Fruit fly (Drosophila melanogaster) whole organism, wandering third instar larva: Measurements from ENCODE around the gene kar.

Experiments
- Abd-B ChIP-seq: fragments of >200 bp; optimal IDR thresholded peaks from 2 replicates; lab custom pipeline; 2017; ENCODE audit warnings: missing biosample characterization, missing genetic modification characterization
- CG32264 ChIP-seq: fragments of 200-800 bp; sonication (Bioruptor generic); optimal IDR thresholded peaks from 2 replicates; lab custom pipeline; 2016; ENCODE audit warnings: missing biosample characterization, missing genetic modification characterization
- CG9705 ChIP-seq: fragments of 200-800 bp; sonication (Bioruptor generic); optimal IDR thresholded peaks from 2 replicates; lab custom pipeline; 2018; ENCODE audit warnings: missing biosample characterization, mild to moderate bottlenecking, missing genetic modification characterization
- CrebA ChIP-seq: fragments of 200-800 bp; sonication (Bioruptor generic); optimal IDR thresholded peaks from 2 replicates; lab custom pipeline; 2016; ENCODE audit warnings: missing biosample characterization, mild to moderate bottlenecking, missing genetic modification characterization, borderline replicate concordance
- Dfd ChIP-seq: fragments of >200 bp; optimal IDR thresholded peaks from 2 replicates; lab custom pipeline; 2017; ENCODE audit warnings: missing biosample characterization, missing genetic modification characterization
- Dif ChIP-seq: fragments of 200-275, 200-300 bp; sonication (Bioruptor generic); optimal IDR thresholded peaks from 2 replicates; lab custom pipeline; 2018; ENCODE audit warnings: missing biosample characterization, missing genetic modification characterization; ENCODE audit not compliant: partially characterized antibody
- Hr78 ChIP-seq: fragments of >200 bp; optimal IDR thresholded peaks from 2 replicates; lab custom pipeline; 2017; ENCODE audit warnings: missing biosample characterization, missing genetic modification characterization
- Hr83 ChIP-seq: fragments of 200-300 bp; sonication (Bioruptor generic); optimal IDR thresholded peaks from 2 replicates; lab custom pipeline; 2016; ENCODE audit warnings: missing biosample characterization, mild to moderate bottlenecking, missing genetic modification characterization, moderate library complexity; ENCODE audit not compliant: poor library complexity, severe bottlenecking
- Myc ChIP-seq: fragments of >200 bp; optimal IDR thresholded peaks from 2 replicates; lab custom pipeline; 2017
- N ChIP-seq: fragments of >200 bp; optimal IDR thresholded peaks from 2 replicates; lab custom pipeline; 2018; ENCODE audit warnings: missing biosample characterization, missing external identifiers, missing genetic modification characterization
- OdsH ChIP-seq: fragments of 200-800 bp; sonication (Bioruptor generic); optimal IDR thresholded peaks from 2 replicates; lab custom pipeline; 2016; ENCODE audit warnings: missing biosample characterization, mild to moderate bottlenecking, missing genetic modification characterization
- Rel ChIP-seq, 2 experiments: fragments of 200-800 bp; sonication (Bioruptor generic) in 1 of 2; optimal IDR thresholded peaks; 2 replicates in 1 of 2; 3 replicates in 1 of 2; lab custom pipeline; 2016 to 2019; ENCODE audit warnings: mild to moderate bottlenecking in 2 of 2, missing biosample characterization in 2 of 2, missing genetic modification characterization in 2 of 2, moderate library complexity in 1 of 2
- Sp1 ChIP-seq: fragments of 200-800 bp; sonication (Bioruptor generic); optimal IDR thresholded peaks from 3 replicates; lab custom pipeline; 2019; ENCODE audit warnings: missing biosample characterization, mild to moderate bottlenecking, missing genetic modification characterization, moderate library complexity
- br ChIP-seq: fragments of 200-800 bp; sonication (Bioruptor generic); optimal IDR thresholded peaks from 2 replicates; lab custom pipeline; 2016; ENCODE audit warnings: missing biosample characterization, missing genetic modification characterization
- foxo ChIP-seq, 2 experiments: fragments of 200-800 bp; sonication (Bioruptor generic); optimal IDR thresholded peaks; 2 replicates in 1 of 2; 3 replicates in 1 of 2; lab custom pipeline; 2016 to 2017; ENCODE audit warnings: missing biosample characterization in 2 of 2, missing genetic modification characterization in 2 of 2
- h ChIP-seq: fragments of 200-800 bp; sonication (Bioruptor generic); optimal IDR thresholded peaks from 3 replicates; lab custom pipeline; 2016; ENCODE audit warnings: missing biosample characterization, mild to moderate bottlenecking, missing genetic modification characterization
- jim ChIP-seq: fragments of 175-275, 200-325 bp; sonication (Bioruptor generic); optimal IDR thresholded peaks from 2 replicates; lab custom pipeline; 2016; ENCODE audit warnings: missing biosample characterization, mild to moderate bottlenecking, missing genetic modification characterization
- lola ChIP-seq: fragments of >200 bp; optimal IDR thresholded peaks from 2 replicates; lab custom pipeline; 2017; ENCODE audit warnings: missing biosample characterization, missing genetic modification characterization
- pan ChIP-seq: fragments of >200 bp; optimal IDR thresholded peaks from 2 replicates; lab custom pipeline; 2017
- psq ChIP-seq: fragments of 200-800 bp; sonication (Bioruptor generic); optimal IDR thresholded peaks from 3 replicates; lab custom pipeline; 2017; ENCODE audit warnings: missing biosample characterization, mild to moderate bottlenecking, missing genetic modification characterization, moderate library complexity
- sage ChIP-seq: fragments of 200-800 bp; sonication (Bioruptor generic); optimal IDR thresholded peaks from 2 replicates; lab custom pipeline; 2016; ENCODE audit warnings: missing biosample characterization, mild to moderate bottlenecking, missing genetic modification characterization
- sv ChIP-seq: fragments of 200-800 bp; sonication (Bioruptor generic); optimal IDR thresholded peaks from 3 replicates; lab custom pipeline; 2016; ENCODE audit warnings: missing biosample characterization, missing genetic modification characterization
- tai ChIP-seq: sonication (Bioruptor generic); optimal IDR thresholded peaks from 2 replicates; lab custom pipeline; 2016; ENCODE audit warnings: missing biosample characterization, missing genetic modification characterization
- usp ChIP-seq: fragments of >200 bp; optimal IDR thresholded peaks from 2 replicates; lab custom pipeline; 2017; ENCODE audit warnings: missing biosample characterization, missing genetic modification characterization

Gene kar

dm6 chr3R:12656946-12657566 lies 32.1 kb downstream of the kar start:
- TF ChIP-seq jim (GFP tag; lab: Kevin White, UChicago) (no peak), OdsH (GFP tag; lab: Kevin White, UChicago) (peak; percentile 4)

- TF ChIP-seq psq (GFP tag; lab: Kevin White, UChicago) (no peak), CrebA (GFP tag; lab: Kevin White, UChicago) (no peak), br (no peak), Rel (GFP tag; optimal IDR thresholded peaks at IDR 0.05; lab: Kevin White, UChicago) (no peak), Rel (tag; optimal IDR thresholded peaks at IDR 0.05; lab: Kevin White, UChicago) (no peak), tai (GFP tag; lab: Kevin White, UChicago) (no peak), Hr78 (no peak), CG9705 (GFP tag; lab: Kevin White, UChicago) (no peak), usp (GFP tag; lab: Kevin White, UChicago) (no peak), Abd-B (GFP tag; lab: Kevin White, UChicago) (no peak), Dfd (GFP tag; lab: Kevin White, UChicago) (no peak)
Observed at dm6 chr3R:12654253-12654623, 34.9 kb downstream of the kar start, which contains the start of gene CG6225. Gene CG6225, plus strand, starts transcription at chr3R:12654577.

DNA sequence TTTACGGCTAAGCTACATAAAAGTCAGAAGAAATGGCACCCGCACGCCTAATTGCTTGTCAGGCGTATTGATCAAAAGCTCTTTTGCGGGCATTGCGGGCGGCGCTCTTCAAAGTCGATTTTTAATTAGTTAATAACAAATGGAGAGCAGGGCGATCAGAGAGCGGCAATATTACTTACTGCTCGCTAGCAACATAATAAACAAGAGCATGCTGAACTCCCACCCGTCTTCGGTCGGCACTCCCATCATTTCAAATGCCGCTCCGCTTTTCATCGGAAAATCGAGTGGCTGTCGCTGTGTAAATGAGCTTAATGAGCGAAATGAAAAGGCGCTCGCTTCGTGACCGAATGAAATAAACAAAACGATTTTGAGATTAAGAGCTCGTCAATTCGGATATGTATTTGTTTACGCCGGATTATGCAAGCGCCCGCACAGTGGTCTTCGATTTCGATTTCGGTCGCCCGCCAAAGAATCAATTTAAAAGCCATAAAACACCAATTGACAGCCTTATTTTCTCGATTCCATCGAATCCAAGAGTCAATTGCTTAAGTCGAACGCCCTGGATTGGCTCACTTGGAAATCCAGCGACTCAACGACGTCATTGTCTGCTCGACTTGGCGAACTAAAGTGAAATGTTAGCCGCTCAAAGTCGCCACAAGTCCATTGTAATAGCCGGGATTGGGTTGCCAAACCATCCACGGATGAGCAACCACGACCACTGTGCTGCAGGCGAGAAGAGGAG lies 35.5 kb downstream of the kar start:
- TF ChIP-seq sv (GFP tag; lab: Kevin White, UChicago) (peak; percentile 61), OdsH (GFP tag; lab: Kevin White, UChicago) (no peak), Myc (lab: Kevin White, UChicago) (no peak)
- TF ChIP-seq, all 38 proteins: peak for 1

dm6 chr3R:12652736-12653135 lies 36.4 kb downstream of the kar start:
- TF ChIP-seq N = peak; percentile 13
- TF ChIP-seq psq (GFP tag; lab: Kevin White, UChicago) = no peak
- no peak for TF ChIP-seq sv (GFP tag; lab: Kevin White, UChicago)
- no peak for TF ChIP-seq CG32264 (GFP tag; lab: Kevin White, UChicago)
- TF ChIP-seq Myc (lab: Kevin White, UChicago) = peak; percentile 83
- TF ChIP-seq CrebA (GFP tag; lab: Kevin White, UChicago) = no peak

DNA sequence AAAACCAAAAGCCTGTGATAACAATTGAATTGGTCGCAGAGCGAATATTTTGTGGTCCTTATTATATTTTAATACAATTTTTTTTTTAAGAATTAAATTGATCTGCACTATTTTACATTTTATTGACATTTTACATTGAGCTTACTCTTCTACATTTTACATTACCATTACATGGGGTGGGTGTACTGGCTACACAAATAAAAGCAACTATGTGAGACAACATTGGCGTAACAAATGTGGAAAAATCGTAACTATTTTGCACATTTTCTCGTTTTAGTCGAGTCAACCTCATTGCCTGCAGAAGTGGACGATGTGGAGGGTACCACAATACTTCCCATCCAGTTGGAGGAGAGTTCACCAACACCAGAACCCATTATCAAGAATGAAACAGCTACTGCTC lies 38.6 kb downstream of the kar start:
- TF ChIP-seq Sp1 (GFP tag; lab: Kevin White, UChicago) (no peak), Abd-B (GFP tag; lab: Kevin White, UChicago) (no peak), Dif (no peak), br (no peak), Hr83 (GFP tag; lab: Kevin White, UChicago) (no peak), lola (GFP tag; lab: Kevin White, UChicago) (no peak), Myc (lab: Kevin White, UChicago) (no peak), sage (no peak), Hr78 (no peak), usp (GFP tag; lab: Kevin White, UChicago) (no peak), Dfd (GFP tag; lab: Kevin White, UChicago) (no peak)
- TF ChIP-seq, all 38 proteins: peak for 0

- TF ChIP-seq Rel (GFP tag; optimal IDR thresholded peaks at IDR 0.05; lab: Kevin White, UChicago) = no peak
- TF ChIP-seq Rel (tag; optimal IDR thresholded peaks at IDR 0.05; lab: Kevin White, UChicago) = no peak
- no peak for TF ChIP-seq h
- no peak for TF ChIP-seq foxo (GFP tag; optimal IDR thresholded peaks at IDR 0.05; lab: Kevin White, UChicago)
- TF ChIP-seq CrebA (GFP tag; lab: Kevin White, UChicago) = no peak
- no peak for TF ChIP-seq sv (GFP tag; lab: Kevin White, UChicago)
- TF ChIP-seq pan (lab: Kevin White, UChicago) = no peak
- no peak for TF ChIP-seq CG9705 (GFP tag; lab: Kevin White, UChicago)
- no peak for TF ChIP-seq lola (GFP tag; lab: Kevin White, UChicago)
- TF ChIP-seq, all 38 proteins: peak for 0
Observed at dm6 chr3R:12649099-12650029, 39.8 kb downstream of the kar start.
